Worm (Caenorhabditis elegans) whole organism, early embryonic: Measurements from ENCODE around the gene map-2.

ENCODE experiments used
- ama-1 ChIP-seq: fragments of 150-350 bp; optimal IDR thresholded peaks from 2 replicates; lab custom pipeline; 2014
- hmg-4 ChIP-seq: fragments of 200-800 bp; sonication (Bioruptor generic); optimal IDR thresholded peaks from 2 replicates; lab custom pipeline; 2018; ENCODE audit warnings: mild to moderate bottlenecking, missing genetic modification characterization, missing compliant biosample characterization
- scrt-1 ChIP-seq: fragments of 200-800 bp; sonication (Bioruptor generic); IDR thresholded peaks from 2 replicates; pipeline ENCODE4 v1.3.6; 2022; ENCODE audit warnings: missing genetic modification characterization, missing compliant biosample characterization
- tra-4 ChIP-seq: sonication (generic microtip); optimal IDR thresholded peaks from 2 replicates; lab custom pipeline; 2017; ENCODE audit warnings: missing genetic modification characterization, missing compliant biosample characterization

ce11 chrIV:16864876-16865275, 10.2 kb upstream of the map-2 start:
- no peak for TF ChIP-seq tra-4 (tag; lab: Kevin White, UChicago)
- no peak for TF ChIP-seq ama-1 (lab: Kevin White, UChicago)
- no peak for TF ChIP-seq hmg-4 (GFP tag; lab: Kevin White, UChicago)
- no peak for TF ChIP-seq scrt-1
